Worm (Caenorhabditis elegans) whole organism, young adult: ENCODE results near the gene T19C4.1.

Experiments
- C17E4.6 ChIP-seq: fragments of 200-800 bp; sonication (Bioruptor generic); IDR thresholded peaks from 2 replicates; pipeline ENCODE4 v1.3.6; 2022; ENCODE audit warnings: missing genetic modification reagents, missing genetic modification characterization, missing compliant biosample characterization
- F37B4.10 ChIP-seq: fragments of 200-800 bp; sonication (Bioruptor generic); IDR thresholded peaks from 2 replicates; pipeline ENCODE4 v1.3.6; 2022; ENCODE audit warnings: missing genetic modification characterization, missing compliant biosample characterization
- F49E8.2 ChIP-seq: sonication (generic microtip); optimal IDR thresholded peaks from 3 replicates; lab custom pipeline; 2017; ENCODE audit warnings: missing genetic modification characterization, mild to moderate bottlenecking, missing compliant biosample characterization, antibody characterized with exemption, moderate library complexity; ENCODE audit not compliant: insufficient read depth
- F57A8.1 ChIP-seq: fragments of 200-800 bp; sonication (Bioruptor generic); optimal IDR thresholded peaks from 2 replicates; lab custom pipeline; 2018; ENCODE audit warnings: mild to moderate bottlenecking, missing genetic modification characterization, moderate library complexity, missing compliant biosample characterization
- K12H6.12 ChIP-seq: fragments of 200-800 bp; sonication (Bioruptor generic); optimal IDR thresholded peaks from 2 replicates; lab custom pipeline; 2018; ENCODE audit warnings: mild to moderate bottlenecking, missing genetic modification characterization, missing compliant biosample characterization
- T26A5.8 ChIP-seq: sonication (generic microtip); optimal IDR thresholded peaks from 2 replicates; lab custom pipeline; 2016; ENCODE audit warnings: missing genetic modification characterization, missing compliant biosample characterization
- Y95B8A.8 ChIP-seq: fragments of 200-800 bp; sonication (Bioruptor generic); IDR thresholded peaks from 2 replicates; pipeline ENCODE4 v1.3.6; 2022; ENCODE audit warnings: missing genetic modification reagents, missing genetic modification characterization, missing compliant biosample characterization
- ZK185.1 ChIP-seq: sonication (generic microtip); optimal IDR thresholded peaks from 2 replicates; lab custom pipeline; 2016; ENCODE audit warnings: mild to moderate bottlenecking, missing genetic modification characterization, missing compliant biosample characterization; ENCODE audit not compliant: poor library complexity, severe bottlenecking
- aptf-2 ChIP-seq: fragments of 200-800 bp; sonication (Bioruptor generic); conservative IDR thresholded peaks from 2 replicates; pipeline ENCODE4 v1.3.6; 2022; ENCODE audit warnings: missing genetic modification reagents, missing genetic modification characterization, missing compliant biosample characterization
- athp-1 ChIP-seq: sonication (generic microtip); optimal IDR thresholded peaks from 2 replicates; lab custom pipeline; 2017; ENCODE audit warnings: mild to moderate bottlenecking, missing genetic modification characterization, missing compliant biosample characterization
- attf-3 ChIP-seq: fragments of 200-800 bp; sonication (Bioruptor generic); conservative IDR thresholded peaks from 2 replicates; pipeline ENCODE4 v1.3.6; 2022; ENCODE audit warnings: missing genetic modification reagents, missing genetic modification characterization, missing compliant biosample characterization
- attf-6 ChIP-seq: fragments of 200-800 bp; sonication (Bioruptor generic); IDR thresholded peaks from 2 replicates; pipeline ENCODE4 v1.3.6; 2022; ENCODE audit warnings: missing genetic modification reagents, missing genetic modification characterization, missing compliant biosample characterization
- bed-2 ChIP-seq: fragments of 200-800 bp; sonication (Bioruptor generic); IDR thresholded peaks from 2 replicates; pipeline ENCODE4 v1.3.6; 2022; ENCODE audit warnings: missing genetic modification reagents, missing genetic modification characterization, missing compliant biosample characterization
- ccch-3 ChIP-seq: fragments of 200-800 bp; sonication (Bioruptor generic); optimal IDR thresholded peaks from 2 replicates; lab custom pipeline; 2018; ENCODE audit warnings: mild to moderate bottlenecking, missing genetic modification characterization, missing compliant biosample characterization
- cebp-1 ChIP-seq, 2 experiments: fragments of 200-800 bp in 1 of 2; sonication (Bioruptor generic) in 1 of 2; sonication (generic microtip) in 1 of 2; IDR thresholded peaks in 1 of 2; optimal IDR thresholded peaks in 1 of 2; 2 replicates each; pipeline versions ENCODE4 v1.3.6 to Lab custom; 2017 to 2022; ENCODE audit warnings: missing compliant biosample characterization in 2 of 2, missing genetic modification characterization in 2 of 2, mild to moderate bottlenecking in 1 of 2, missing genetic modification reagents in 1 of 2, moderate library complexity in 1 of 2
- ceh-40 ChIP-seq: fragments of 200-800 bp; sonication (Bioruptor generic); IDR thresholded peaks from 2 replicates; pipeline ENCODE4 v1.3.6; 2022; ENCODE audit warnings: missing genetic modification characterization, missing compliant biosample characterization
- ceh-58 ChIP-seq: fragments of 200-800 bp; sonication (Bioruptor generic); IDR thresholded peaks from 2 replicates; pipeline ENCODE4 v1.3.6; 2022; ENCODE audit warnings: missing genetic modification characterization, missing compliant biosample characterization
- die-1 ChIP-seq: sonication (generic microtip); optimal IDR thresholded peaks from 2 replicates; lab custom pipeline; 2016; ENCODE audit warnings: missing genotype, mild to moderate bottlenecking, missing genetic modification characterization, missing compliant biosample characterization
- dox-1 ChIP-seq: fragments of 200-800 bp; sonication (Bioruptor generic); IDR thresholded peaks from 2 replicates; pipeline ENCODE4 v1.3.6; 2022; ENCODE audit warnings: missing genetic modification reagents, missing genetic modification characterization, missing compliant biosample characterization
- dpff-1 ChIP-seq: sonication (generic microtip); optimal IDR thresholded peaks from 2 replicates; lab custom pipeline; 2017; ENCODE audit warnings: mild to moderate bottlenecking, missing genetic modification characterization, missing compliant biosample characterization
- egrh-3 ChIP-seq: fragments of 200-800 bp; sonication (Bioruptor generic); IDR thresholded peaks from 2 replicates; pipeline ENCODE4 v1.3.6; 2022; ENCODE audit warnings: missing genetic modification reagents, missing genetic modification characterization, missing compliant biosample characterization
- ekl-4 ChIP-seq: fragments of 200-800 bp; sonication (Bioruptor generic); IDR thresholded peaks from 2 replicates; pipeline ENCODE4 v1.3.6; 2022; ENCODE audit warnings: missing genetic modification reagents, missing genetic modification characterization, missing compliant biosample characterization
- ets-4 ChIP-seq: fragments of 200-800 bp; sonication (Bioruptor generic); optimal IDR thresholded peaks from 2 replicates; lab custom pipeline; 2018; ENCODE audit warnings: mild to moderate bottlenecking, missing genetic modification characterization, missing compliant biosample characterization
- fkh-3 ChIP-seq: sonication (generic microtip); optimal IDR thresholded peaks from 2 replicates; lab custom pipeline; 2016; ENCODE audit warnings: mild to moderate bottlenecking, missing genetic modification characterization, missing compliant biosample characterization
- gei-17 ChIP-seq: fragments of 200-800 bp; sonication (Bioruptor generic); optimal IDR thresholded peaks from 2 replicates; lab custom pipeline; 2018; ENCODE audit warnings: mild to moderate bottlenecking, missing genetic modification characterization, missing compliant biosample characterization
- hlh-12 ChIP-seq: sonication (generic microtip); optimal IDR thresholded peaks from 2 replicates; lab custom pipeline; 2016; ENCODE audit warnings: missing genetic modification characterization, missing compliant biosample characterization
- hmg-1.2 ChIP-seq: fragments of 200-800 bp; sonication (Bioruptor generic); IDR thresholded peaks from 2 replicates; pipeline ENCODE4 v1.3.6; 2022; ENCODE audit warnings: missing genetic modification reagents, missing genetic modification characterization, missing compliant biosample characterization
- hrde-1 ChIP-seq: sonication (generic microtip); optimal IDR thresholded peaks from 2 replicates; lab custom pipeline; 2016; ENCODE audit warnings: missing genetic modification characterization, mild to moderate bottlenecking, missing compliant biosample characterization, moderate library complexity, missing genotype, missing genetic modification reagents, borderline replicate concordance
- hsf-1 ChIP-seq: fragments of 200-800 bp; sonication (Bioruptor generic); IDR thresholded peaks from 2 replicates; pipeline ENCODE4 v1.3.6; 2022; ENCODE audit warnings: missing genetic modification reagents, missing genetic modification characterization, missing compliant biosample characterization
- lin-26 ChIP-seq: fragments of 200-800 bp; sonication (Bioruptor generic); IDR thresholded peaks from 2 replicates; pipeline ENCODE4 v1.3.6; 2022; ENCODE audit warnings: missing genetic modification reagents, missing genetic modification characterization, missing compliant biosample characterization
- lsl-1 ChIP-seq: fragments of 200-800 bp; sonication (Bioruptor generic); optimal IDR thresholded peaks from 2 replicates; lab custom pipeline; 2018; ENCODE audit warnings: mild to moderate bottlenecking, missing genetic modification characterization, moderate library complexity, missing compliant biosample characterization
- madf-8 ChIP-seq: fragments of 200-800 bp; sonication (Bioruptor generic); conservative IDR thresholded peaks from 2 replicates; pipeline ENCODE4 v1.3.6; 2022; ENCODE audit warnings: missing genetic modification reagents, missing genetic modification characterization, missing compliant biosample characterization
- mel-28 ChIP-seq: sonication (generic microtip); optimal IDR thresholded peaks from 2 replicates; lab custom pipeline; 2016; ENCODE audit warnings: borderline replicate concordance, mild to moderate bottlenecking, missing genetic modification characterization, missing compliant biosample characterization
- mxl-1 ChIP-seq: sonication (generic microtip); optimal IDR thresholded peaks from 2 replicates; lab custom pipeline; 2016; ENCODE audit warnings: missing genetic modification characterization, missing compliant biosample characterization
- nfya-1 ChIP-seq: sonication (generic microtip); optimal IDR thresholded peaks from 2 replicates; lab custom pipeline; 2017; ENCODE audit warnings: antibody characterized with exemption, missing compliant biosample characterization, missing genetic modification characterization, borderline replicate concordance; ENCODE audit not compliant: insufficient read depth
- nfya-2 ChIP-seq: fragments of 200-800 bp; sonication (Bioruptor generic); IDR thresholded peaks from 2 replicates; pipeline ENCODE4 v1.3.6; 2022; ENCODE audit warnings: missing genetic modification reagents, missing genetic modification characterization, missing compliant biosample characterization
- pha-4 ChIP-seq: fragments of 150-350 bp; sonication (generic microtip); optimal IDR thresholded peaks from 2 replicates; lab custom pipeline; 2014; ENCODE audit warnings: missing biosample characterization, missing genetic modification reagents, missing genetic modification characterization
- rcor-1 ChIP-seq: fragments of 200-800 bp; sonication (Bioruptor generic); IDR thresholded peaks from 2 replicates; pipeline ENCODE4 v1.3.6; 2022; ENCODE audit warnings: missing genetic modification reagents, missing genetic modification characterization, missing compliant biosample characterization
- sdz-38 ChIP-seq: sonication (generic microtip); optimal IDR thresholded peaks from 2 replicates; lab custom pipeline; 2016; ENCODE audit warnings: missing genotype, missing genetic modification characterization, missing compliant biosample characterization
- sea-2 ChIP-seq: fragments of 200-800 bp; sonication (Bioruptor generic); IDR thresholded peaks from 2 replicates; pipeline ENCODE4 v1.3.6; 2022; ENCODE audit warnings: missing genetic modification characterization, missing compliant biosample characterization
- snpc-1.1 ChIP-seq: sonication (generic microtip); optimal IDR thresholded peaks from 2 replicates; lab custom pipeline; 2017; ENCODE audit warnings: missing genetic modification characterization, mild to moderate bottlenecking, missing compliant biosample characterization, antibody characterized with exemption, moderate library complexity, missing genotype, missing genetic modification reagents; ENCODE audit not compliant: insufficient read depth
- somi-1 ChIP-seq: fragments of 200-800 bp; sonication (Bioruptor generic); optimal IDR thresholded peaks from 2 replicates; lab custom pipeline; 2018; ENCODE audit warnings: mild to moderate bottlenecking, missing genetic modification characterization, missing compliant biosample characterization
- tbx-9 ChIP-seq: sonication (generic microtip); optimal IDR thresholded peaks from 2 replicates; lab custom pipeline; 2016; ENCODE audit warnings: borderline replicate concordance, missing genetic modification characterization, inconsistent platforms, missing compliant biosample characterization
- unc-62 ChIP-seq: fragments of 150-350 bp; optimal IDR thresholded peaks from 2 replicates; lab custom pipeline; 2014; ENCODE audit warnings: missing biosample characterization, missing genetic modification reagents, missing genetic modification characterization
- zim-3 ChIP-seq: sonication (generic microtip); optimal IDR thresholded peaks from 2 replicates; lab custom pipeline; 2017; ENCODE audit warnings: mild to moderate bottlenecking, missing genetic modification characterization, moderate library complexity, missing compliant biosample characterization
- ztf-18 ChIP-seq: sonication (generic microtip); optimal IDR thresholded peaks from 2 replicates; lab custom pipeline; 2016; ENCODE audit warnings: missing genotype, mild to moderate bottlenecking, missing genetic modification characterization, missing compliant biosample characterization
- ztf-25 ChIP-seq: fragments of 200-800 bp; sonication (Bioruptor generic); IDR thresholded peaks from 2 replicates; pipeline ENCODE4 v1.3.6; 2022; ENCODE audit warnings: missing genetic modification reagents, missing genetic modification characterization, missing compliant biosample characterization
- ztf-26 ChIP-seq: sonication (generic microtip); optimal IDR thresholded peaks from 2 replicates; lab custom pipeline; 2017; ENCODE audit warnings: missing genetic modification characterization, missing compliant biosample characterization
- ztf-28 ChIP-seq: fragments of 200-800 bp; sonication (Bioruptor generic); IDR thresholded peaks from 2 replicates; pipeline ENCODE4 v1.3.6; 2022; ENCODE audit warnings: missing genetic modification reagents, missing genetic modification characterization, missing compliant biosample characterization

Gene T19C4.1

DNA sequence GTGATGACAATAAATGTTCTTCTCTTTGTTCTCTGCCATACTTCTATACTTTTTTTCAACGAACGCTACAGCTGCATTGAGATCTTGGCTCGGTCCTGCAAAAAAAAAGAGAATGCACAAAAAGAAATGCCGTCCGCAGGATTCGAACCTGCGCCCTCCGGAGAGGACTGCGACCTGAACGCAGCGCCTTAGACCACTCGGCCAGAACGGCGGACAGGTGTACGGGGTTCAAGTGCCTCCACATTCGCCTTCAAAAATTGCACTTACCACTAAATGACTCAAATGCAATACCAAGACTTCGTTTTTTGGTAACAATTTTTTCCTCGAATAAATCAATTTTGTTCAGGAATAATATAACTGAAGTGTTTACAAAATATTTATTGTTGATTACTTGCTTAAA, 25.2 kb downstream of the T19C4.1 start (continued):
- TF ChIP-seq F57A8.1, result no peak
- no peak for TF ChIP-seq pha-4
- no peak for TF ChIP-seq madf-8 (GFP tag; lab: Robert Waterston, UW)
- no peak for TF ChIP-seq ceh-58 (GFP tag; lab: Robert Waterston, UW)
- no peak for TF ChIP-seq dpff-1
- no peak for TF ChIP-seq lsl-1
- TF ChIP-seq mel-28 (tag; lab: Kevin White, UChicago), result no peak
- TF ChIP-seq ztf-25 (GFP tag; lab: Robert Waterston, UW), result no peak
- TF ChIP-seq dox-1 (GFP tag; lab: Robert Waterston, UW), result peak; percentile 50; the same call in 1 of the 2 replicates
- TF ChIP-seq attf-6, result peak; percentile 16; the same call in 1 of the 2 replicates
- TF ChIP-seq ztf-28 (GFP tag; lab: Robert Waterston, UW), result no peak
- TF ChIP-seq F49E8.2 (tag; lab: Kevin White, UChicago), result no peak
- no peak for TF ChIP-seq gei-17 (GFP tag; lab: Kevin White, UChicago)
- no peak for TF ChIP-seq ceh-40 (GFP tag; lab: Robert Waterston, UW)
- TF ChIP-seq hrde-1 (tag; lab: Kevin White, UChicago), result no peak
- TF ChIP-seq sdz-38 (tag; lab: Kevin White, UChicago), result no peak
- TF ChIP-seq zim-3 (tag; lab: Kevin White, UChicago), result no peak
- TF ChIP-seq somi-1 (GFP tag; lab: Kevin White, UChicago), result no peak
- no peak for TF ChIP-seq sea-2 (GFP tag; lab: Robert Waterston, UW)
- TF ChIP-seq athp-1 (tag; lab: Kevin White, UChicago), result no peak
- TF ChIP-seq ztf-26, result no peak
- TF ChIP-seq nfya-2, result no peak
- TF ChIP-seq ets-4, result no peak
- no peak for TF ChIP-seq fkh-3 (tag; lab: Kevin White, UChicago)
- TF ChIP-seq rcor-1 (GFP tag; lab: Robert Waterston, UW), result 0 out of 2 replicates have a peak, but pooled peaks have one; percentile 37
- no peak for TF ChIP-seq ccch-3 (GFP tag; lab: Kevin White, UChicago)
- no peak for TF ChIP-seq hsf-1 (GFP tag; lab: Robert Waterston, UW)
- peak; percentile 51 for TF ChIP-seq hmg-1.2 (GFP tag; lab: Robert Waterston, UW)
- no peak for TF ChIP-seq T26A5.8
- TF ChIP-seq cebp-1 (GFP tag; IDR thresholded peaks at IDR 0.05; lab: Robert Waterston, UW), result no peak
- peak; percentile 24 for TF ChIP-seq cebp-1 (tag; optimal IDR thresholded peaks at IDR 0.05; lab: Kevin White, UChicago)
- TF ChIP-seq mxl-1 (tag; lab: Kevin White, UChicago), result no peak
- TF ChIP-seq C17E4.6 (GFP tag; lab: Robert Waterston, UW), result no peak
- TF ChIP-seq ZK185.1 (tag; lab: Kevin White, UChicago), result no peak
- no peak for TF ChIP-seq tbx-9 (tag; lab: Kevin White, UChicago)
- no peak for TF ChIP-seq Y95B8A.8
- no peak for TF ChIP-seq attf-3 (GFP tag; lab: Robert Waterston, UW)
- TF ChIP-seq bed-2 (GFP tag; lab: Robert Waterston, UW), result no peak
- no peak for TF ChIP-seq nfya-1 (tag; lab: Kevin White, UChicago)
- TF ChIP-seq snpc-1.1 (tag; lab: Kevin White, UChicago), result peak; percentile 92
- TF ChIP-seq ztf-18, result no peak
- TF ChIP-seq lin-26 (GFP tag; lab: Robert Waterston, UW), result peak; percentile 23; the same call in 1 of the 2 replicates
- no peak for TF ChIP-seq F37B4.10 (GFP tag; lab: Robert Waterston, UW)
- peak; percentile 7 for TF ChIP-seq die-1
- no peak for TF ChIP-seq aptf-2
- TF ChIP-seq hlh-12 (tag; lab: Kevin White, UChicago), result no peak
- no peak; the same call in 1 of the 2 replicates for TF ChIP-seq egrh-3
- TF ChIP-seq unc-62 (GFP tag; lab: Kevin White, UChicago), result no peak
- no peak for TF ChIP-seq ekl-4 (GFP tag; lab: Robert Waterston, UW)
- TF ChIP-seq K12H6.12, result no peak
